Worm (Caenorhabditis elegans): ENCODE measurements around the gene C06C6.9.

C06C6.9 gene

ce11 chrV:16031571-16031970 is 35.0 kb upstream of the C06C6.9 start, which contains the start of gene T10C6.7:
T10C6.7 (minus strand) TSS chrV:16031713.
- TF ChIP-seq madf-8 (GFP tag; conservative IDR thresholded peaks at IDR 0.05) (peak; percentile 69), madf-3 (GFP tag; IDR thresholded peaks at IDR 0.05) (peak; percentile 39; the same call in 1 of the 2 replicates), dox-1 (GFP tag; IDR thresholded peaks at IDR 0.05) (no peak), madf-6 (GFP tag; IDR thresholded peaks at IDR 0.05) (peak; percentile 87), lin-35 (GFP tag; optimal IDR thresholded peaks at IDR 0.05) (no peak), B0035.1 (tag; optimal IDR thresholded peaks at IDR 0.05) (no peak), dpl-1 (GFP tag; optimal IDR thresholded peaks at IDR 0.05) (no peak), aptf-3 (GFP tag; IDR thresholded peaks at IDR 0.05) (peak; percentile 98), D2030.7 (GFP tag; IDR thresholded peaks at IDR 0.05) (peak; percentile 18; the same call in 1 of the 2 replicates), ztf-18 (tag; optimal IDR thresholded peaks at IDR 0.05) (no peak), tlf-1 (GFP tag; optimal IDR thresholded peaks at IDR 0.05) (no peak), lir-1 (GFP tag; conservative IDR thresholded peaks at IDR 0.05) (0 out of 2 replicates have a peak, but pooled peaks have one; percentile 10), efl-1 (GFP tag; optimal IDR thresholded peaks at IDR 0.05) (peak; percentile 34), ztf-28 (GFP tag; IDR thresholded peaks at IDR 0.05) (no peak), ets-4 (GFP tag; optimal IDR thresholded peaks at IDR 0.05) (no peak), xnd-1 (tag; optimal IDR thresholded peaks at IDR 0.05) (peak; percentile 7), aptf-2 (GFP tag; conservative IDR thresholded peaks at IDR 0.05) (peak; percentile 100)

- peak; percentile 92 for TF ChIP-seq aptf-2 (GFP tag; conservative IDR thresholded peaks at IDR 0.05)
- TF ChIP-seq nhr-80 (tag; optimal IDR thresholded peaks at IDR 0.05): no peak
- no peak for TF ChIP-seq B0035.1 (tag; optimal IDR thresholded peaks at IDR 0.05)
- no peak for TF ChIP-seq B0336.3 (GFP tag; IDR thresholded peaks at IDR 0.05)
Observed at ce11 chrV:16029237-16029636, 32.7 kb upstream of the C06C6.9 start.

- peak; percentile 51 for TF ChIP-seq zfh-2 (GFP tag; conservative IDR thresholded peaks at IDR 0.05)
- TF ChIP-seq dpl-1 (GFP tag; optimal IDR thresholded peaks at IDR 0.05): no peak
Observed at ce11 chrV:16024917-16025316, 28.4 kb upstream of the C06C6.9 start.

ce11 chrV:16024300-16024699 is 27.7 kb upstream of the C06C6.9 start, which contains the start of gene T10C6.6:
T10C6.6 (plus strand) TSS chrV:16024326.
- TF ChIP-seq cebp-1 (GFP tag; IDR thresholded peaks at IDR 0.05): no peak
- TF ChIP-seq cebp-1 (tag; optimal IDR thresholded peaks at IDR 0.05): no peak
- peak; percentile 79 for TF ChIP-seq xnd-1 (tag; optimal IDR thresholded peaks at IDR 0.05)
- TF ChIP-seq snpc-4 (GFP tag; optimal IDR thresholded peaks at IDR 0.05): no peak
- TF ChIP-seq snpc-4 (tag; optimal IDR thresholded peaks at IDR 0.05): peak in 2 of 4 experiments; percentile 24 to 35
- no peak for TF ChIP-seq F57A8.1 (GFP tag; optimal IDR thresholded peaks at IDR 0.05)
- peak; percentile 84 for TF ChIP-seq F33H1.4 (GFP tag; IDR thresholded peaks at IDR 0.05)
- TF ChIP-seq D2030.7 (GFP tag; IDR thresholded peaks at IDR 0.05): peak; percentile 56
- TF ChIP-seq F39B2.1 (GFP tag; IDR thresholded peaks at IDR 0.05): no peak
- TF ChIP-seq dox-1 (GFP tag; IDR thresholded peaks at IDR 0.05): no peak
- TF ChIP-seq aptf-2 (GFP tag; conservative IDR thresholded peaks at IDR 0.05): no peak
- no peak for TF ChIP-seq madf-10 (tag; optimal IDR thresholded peaks at IDR 0.05)
- no peak for TF ChIP-seq sdz-38 (tag; optimal IDR thresholded peaks at IDR 0.05)
- peak; percentile 24; the same call in 1 of the 2 replicates for TF ChIP-seq B0336.3 (GFP tag; IDR thresholded peaks at IDR 0.05)
- no peak for TF ChIP-seq ztf-18 (tag; optimal IDR thresholded peaks at IDR 0.05)
- no peak for TF ChIP-seq ccch-3 (GFP tag; optimal IDR thresholded peaks at IDR 0.05)
- TF ChIP-seq repo-1 (tag; optimal IDR thresholded peaks at IDR 0.05): no peak
- no peak for TF ChIP-seq mes-4 (tag; optimal IDR thresholded peaks at IDR 0.05)
- TF ChIP-seq madf-8 (GFP tag; conservative IDR thresholded peaks at IDR 0.05): peak; percentile 38; the same call in 1 of the 2 replicates
- no peak for TF ChIP-seq hmg-1.2 (GFP tag; IDR thresholded peaks at IDR 0.05)
- TF ChIP-seq zfh-2 (GFP tag; conservative IDR thresholded peaks at IDR 0.05): no peak
- TF ChIP-seq ceh-91 (GFP tag; IDR thresholded peaks at IDR 0.05): no peak
- TF ChIP-seq hlh-26 (GFP tag; conservative IDR thresholded peaks at IDR 0.05): no peak
- no peak for TF ChIP-seq B0261.1 (tag; optimal IDR thresholded peaks at IDR 0.05)
- peak; percentile 54; the same call in 1 of the 2 replicates for TF ChIP-seq ekl-4 (GFP tag; IDR thresholded peaks at IDR 0.05)
- TF ChIP-seq nhr-90 (tag; optimal IDR thresholded peaks at IDR 0.05): no peak
- TF ChIP-seq hrde-1 (tag; optimal IDR thresholded peaks at IDR 0.05; ENCODE audit: borderline replicate concordance): no peak
- no peak for TF ChIP-seq attf-5 (GFP tag; optimal IDR thresholded peaks at IDR 0.05)
- peak; percentile 38 for TF ChIP-seq ceh-79 (tag; optimal IDR thresholded peaks at IDR 0.05)
- TF ChIP-seq tlf-1 (GFP tag; optimal IDR thresholded peaks at IDR 0.05): no peak
- no peak for TF ChIP-seq bed-2 (GFP tag; IDR thresholded peaks at IDR 0.05)
- no peak for TF ChIP-seq lin-35 (GFP tag; optimal IDR thresholded peaks at IDR 0.05)
- TF ChIP-seq madf-6 (GFP tag; IDR thresholded peaks at IDR 0.05): peak; percentile 81
